Fruit fly (Drosophila melanogaster): ENCODE results near the gene CG7886.
A peak's percentile ranks its signal among the peaks of the same experiment; 100 is the strongest.

The CG7886 gene

dm6 chr3R:14656760-14657604 is 14.6 kb upstream of the CG7886 start, which contains the start of gene CG3505 (continued):
- no peak for TF ChIP-seq cg (GFP tag; optimal IDR thresholded peaks at IDR 0.05)
- TF ChIP-seq CG17802 (tag; optimal IDR thresholded peaks at IDR 0.05) = no peak
- TF ChIP-seq so (GFP tag; IDR thresholded peaks at IDR 0.05) = no peak
- no peak for TF ChIP-seq ac (GFP tag; optimal IDR thresholded peaks at IDR 0.05)
- TF ChIP-seq CG3407 (GFP tag; optimal IDR thresholded peaks at IDR 0.05) = no peak
- TF ChIP-seq CG43689 (GFP tag; IDR thresholded peaks at IDR 0.05) = peak; percentile 11; the same call in 1 of the 2 replicates
- no peak for TF ChIP-seq disco-r (GFP tag; optimal IDR thresholded peaks at IDR 0.05)
- TF ChIP-seq lmd (GFP tag; IDR thresholded peaks at IDR 0.05) = peak; percentile 14; the same call in 1 of the 2 replicates
- TF ChIP-seq p53 (GFP tag; optimal IDR thresholded peaks at IDR 0.05) = no peak
- peak; percentile 33; the same call in 1 of the 2 replicates for TF ChIP-seq NFAT (GFP tag; IDR thresholded peaks at IDR 0.05)
- peak; percentile 61 for TF ChIP-seq Lhr (GFP tag; optimal IDR thresholded peaks at IDR 0.05)
- TF ChIP-seq tx (GFP tag; optimal IDR thresholded peaks at IDR 0.05) = no peak
- no peak for TF ChIP-seq bsh (GFP tag; optimal IDR thresholded peaks at IDR 0.05)
- TF ChIP-seq dysf (GFP tag; IDR thresholded peaks at IDR 0.05) = 0 out of 3 replicates have a peak, but pooled peaks have one; percentile 36
- 0 out of 3 replicates have a peak, but pooled peaks have one; percentile 38 for TF ChIP-seq CG6791 (GFP tag; IDR thresholded peaks at IDR 0.05; ENCODE audit: partially characterized antibody)
- no peak for TF ChIP-seq fru (optimal IDR thresholded peaks at IDR 0.05)
- no peak for TF ChIP-seq salm (tag; optimal IDR thresholded peaks at IDR 0.05)
- TF ChIP-seq CG4282 (GFP tag; optimal IDR thresholded peaks at IDR 0.05) = peak; percentile 2
- no peak for TF ChIP-seq CG5245 (GFP tag; optimal IDR thresholded peaks at IDR 0.05)
- TF ChIP-seq ERR (GFP tag; optimal IDR thresholded peaks at IDR 0.05) = no peak
- TF ChIP-seq gt (GFP tag; IDR thresholded peaks at IDR 0.05) = no peak
- no peak for TF ChIP-seq CG17568 (GFP tag; optimal IDR thresholded peaks at IDR 0.05)
- TF ChIP-seq CG14441 (GFP tag; IDR thresholded peaks at IDR 0.05) = peak; percentile 37; the same call in 1 of the 2 replicates
- no peak for TF ChIP-seq sim (GFP tag; IDR thresholded peaks at IDR 0.05)
- TF ChIP-seq Chrac-16 (GFP tag; optimal IDR thresholded peaks at IDR 0.05) = no peak
- peak; percentile 78 for TF ChIP-seq CG10274 (GFP tag; optimal IDR thresholded peaks at IDR 0.05)
- TF ChIP-seq corto (GFP tag; optimal IDR thresholded peaks at IDR 0.05) = no peak
- no peak for TF ChIP-seq Kr (GFP tag; optimal IDR thresholded peaks at IDR 0.05)
- no peak for TF ChIP-seq ham (GFP tag; IDR thresholded peaks at IDR 0.05)
- 0 out of 2 replicates have a peak, but pooled peaks have one; percentile 33 for TF ChIP-seq unc-4 (GFP tag; IDR thresholded peaks at IDR 0.05; ENCODE audit: partially characterized antibody)
- TF ChIP-seq gcm (GFP tag; optimal IDR thresholded peaks at IDR 0.05) = peak; percentile 5
- peak; percentile 26; the same call in 1 of the 2 replicates for TF ChIP-seq Xrp1 (GFP tag; IDR thresholded peaks at IDR 0.05)
- TF ChIP-seq cwo (GFP tag; optimal IDR thresholded peaks at IDR 0.05) = peak; percentile 45
- TF ChIP-seq Ets97D (GFP tag; optimal IDR thresholded peaks at IDR 0.05) = peak; percentile 83
- no peak for TF ChIP-seq CG11085 (GFP tag; IDR thresholded peaks at IDR 0.05)
- TF ChIP-seq CG17328 (GFP tag; IDR thresholded peaks at IDR 0.05) = no peak
- TF ChIP-seq bowl (GFP tag; IDR thresholded peaks at IDR 0.05) = no peak
- no peak for TF ChIP-seq Neu2 (GFP tag; optimal IDR thresholded peaks at IDR 0.05; ENCODE audit: borderline replicate concordance)
- peak; percentile 9 for TF ChIP-seq CG4820 (GFP tag; optimal IDR thresholded peaks at IDR 0.05)
- no peak for TF ChIP-seq dan (GFP tag; IDR thresholded peaks at IDR 0.05)
- TF ChIP-seq pb (GFP tag; optimal IDR thresholded peaks at IDR 0.05) = no peak
- TF ChIP-seq YL-1 (GFP tag; optimal IDR thresholded peaks at IDR 0.05) = no peak
- TF ChIP-seq lov (optimal IDR thresholded peaks at IDR 0.05) = no peak
- no peak for TF ChIP-seq lov (GFP tag; IDR thresholded peaks at IDR 0.05)
- TF ChIP-seq CG2199 (GFP tag; IDR thresholded peaks at IDR 0.05) = no peak
- TF ChIP-seq amos (GFP tag; IDR thresholded peaks at IDR 0.05; ENCODE audit: partially characterized antibody) = peak; percentile 40; the same call in 1 of the 2 replicates
- TF ChIP-seq unpg (GFP tag; optimal IDR thresholded peaks at IDR 0.05) = peak; percentile 38
- TF ChIP-seq CG17612 (GFP tag; IDR thresholded peaks at IDR 0.05) = no peak
- TF ChIP-seq Abd-B (GFP tag; optimal IDR thresholded peaks at IDR 0.05) = no peak
- TF ChIP-seq Drgx (GFP tag; IDR thresholded peaks at IDR 0.05) = peak; percentile 64; the same call in 1 of the 2 replicates

All from whole organism, embryonic.